Fruit fly (Drosophila melanogaster): ENCODE measurements around the gene CG8607.

The CG8607 gene

dm6 chr3L:7349311-7349710 lies 29.4 kb downstream of the CG8607 start:
- peak; percentile 45 for TF ChIP-seq noc (tag; optimal IDR thresholded peaks at IDR 0.05)

dm6 chr3L:7356386-7357117 lies 36.7 kb downstream of the CG8607 start, which contains the start of gene CTCF:
TSS of gene CTCF (minus strand) at chr3L:7356713.
- peak; percentile 10 for TF ChIP-seq noc (tag; optimal IDR thresholded peaks at IDR 0.05)

dm6 chr3L:7359827-7360323 lies 40.0 kb downstream of the CG8607 start, which contains the start of gene pst:
TSS of gene pst (minus strand) at chr3L:7360263.
- TF ChIP-seq noc (tag; optimal IDR thresholded peaks at IDR 0.05) = no peak

DNA sequence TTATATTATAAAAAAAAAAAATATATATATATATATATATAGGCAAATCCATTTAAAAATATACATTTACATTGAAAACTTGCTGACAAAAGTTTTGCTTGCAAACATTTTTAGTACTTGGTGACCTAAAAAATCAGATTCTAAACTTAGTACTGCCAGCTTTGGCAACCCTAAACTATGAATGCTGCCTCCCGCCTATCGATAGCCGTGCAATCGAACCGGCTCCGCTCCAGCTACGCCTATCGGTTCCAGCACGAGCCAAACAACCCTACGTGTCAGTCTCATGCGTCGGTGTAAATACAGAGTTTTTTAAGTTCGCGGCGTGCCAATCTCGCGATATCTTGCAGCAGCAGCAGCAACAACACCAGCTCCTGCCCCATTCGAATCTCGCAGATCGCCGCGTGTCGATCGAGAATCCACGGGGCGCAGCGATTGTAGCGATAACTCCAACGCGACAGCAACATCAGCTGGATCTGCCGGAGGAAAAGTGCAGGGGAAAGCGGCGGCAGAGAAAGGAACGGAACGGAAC lies 40.5 kb downstream of the CG8607 start, which contains the start of gene Sec63:
Gene Sec63 (plus strand): TSS at position 238 of the 529 bp plus-strand sequence.
- no peak for TF ChIP-seq noc (tag; optimal IDR thresholded peaks at IDR 0.05)

DNA sequence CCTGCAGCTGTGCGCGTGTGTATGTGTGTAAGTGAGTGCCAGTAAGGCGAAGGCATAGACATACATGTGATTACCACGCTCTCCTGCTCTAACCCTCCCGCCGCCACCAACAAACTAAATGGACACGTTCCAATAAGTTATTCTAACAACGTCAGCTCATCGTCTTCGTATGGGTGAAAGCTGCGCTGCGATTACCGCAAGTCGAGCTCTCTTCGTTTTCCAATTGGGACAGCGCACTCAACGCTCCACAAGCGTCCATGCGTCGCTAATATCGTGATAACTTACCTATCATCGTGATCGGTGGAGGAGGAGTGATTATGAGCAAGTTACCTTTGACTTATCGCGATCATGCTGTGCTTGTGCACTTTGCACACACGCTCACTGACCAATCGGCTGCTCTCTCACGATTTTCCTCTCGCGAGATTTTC lies 41.2 kb downstream of the CG8607 start:
- peak; percentile 6 for TF ChIP-seq noc (tag; optimal IDR thresholded peaks at IDR 0.05)

DNA sequence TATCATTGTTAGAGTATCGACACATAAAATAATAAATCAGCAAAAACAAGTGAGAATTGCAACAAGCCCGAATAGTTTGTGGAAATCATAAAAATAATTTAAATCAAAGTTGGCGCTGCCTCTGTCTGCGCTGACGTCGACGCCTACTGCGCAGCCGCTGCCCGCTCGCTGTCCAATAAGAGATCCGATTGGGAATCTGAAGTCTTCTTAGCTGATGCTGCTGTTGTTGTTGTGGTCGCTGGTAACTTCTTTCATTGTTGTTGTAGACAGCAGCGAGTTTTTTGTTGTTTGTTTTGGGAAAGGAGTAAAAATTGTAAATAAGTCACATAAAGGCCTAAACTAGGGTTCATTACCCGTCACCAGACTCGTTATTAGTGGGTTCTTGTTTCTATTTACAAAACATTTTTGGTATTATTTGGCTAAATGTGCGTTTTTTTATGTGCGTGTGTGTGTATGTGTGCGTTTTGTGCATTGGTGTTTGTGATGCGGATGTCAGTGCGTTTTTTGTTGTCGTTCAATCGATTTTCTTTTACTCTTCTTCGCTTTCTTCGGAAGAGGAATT lies 44.9 kb downstream of the CG8607 start:
- TF ChIP-seq noc (tag; optimal IDR thresholded peaks at IDR 0.05) = no peak

DNA sequence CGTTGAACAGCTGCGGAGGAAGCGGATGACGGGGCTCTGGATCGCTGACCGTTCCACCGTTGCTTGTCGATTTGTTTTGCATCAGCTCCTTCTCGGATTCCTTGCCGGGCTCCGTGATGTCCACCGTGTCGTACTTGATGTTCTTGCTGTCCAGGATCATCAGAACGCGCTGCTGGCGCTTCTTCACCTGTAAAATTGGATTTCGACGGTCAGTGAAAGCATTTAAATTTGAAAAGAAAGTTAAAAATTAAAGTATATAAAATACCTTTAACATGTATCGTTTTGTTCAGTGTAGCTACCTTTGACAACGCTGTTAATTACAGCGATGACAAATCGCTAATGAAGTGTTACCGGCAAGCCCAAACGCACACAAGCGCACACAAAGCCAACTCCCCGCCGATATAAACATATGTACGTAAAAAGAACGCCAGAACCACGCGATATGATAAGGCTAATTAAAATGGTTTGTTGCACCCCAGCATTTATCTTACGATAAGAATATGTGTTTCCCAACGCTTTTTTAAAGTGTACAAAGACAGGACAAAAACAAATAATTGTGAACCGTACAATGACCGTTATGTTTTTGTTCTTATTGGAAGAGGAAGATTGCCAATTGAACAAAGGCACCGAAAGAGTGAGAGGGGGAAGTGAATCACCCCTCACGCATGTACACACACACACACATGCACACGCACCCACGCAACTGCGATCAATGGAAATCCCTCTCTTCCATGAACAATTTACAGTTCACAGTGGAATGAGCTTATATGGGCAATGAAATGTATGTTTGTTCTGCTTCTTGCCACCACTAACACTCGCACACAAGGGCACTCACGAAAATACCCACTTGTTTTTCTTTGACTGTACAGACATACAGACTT lies 48.2 kb downstream of the CG8607 start:
- no peak for TF ChIP-seq noc (tag; optimal IDR thresholded peaks at IDR 0.05)

- no peak for TF ChIP-seq noc (tag; optimal IDR thresholded peaks at IDR 0.05)
These were observed 49.1 kb downstream of the CG8607 start, which contains the start of gene Sh3beta for dm6 chr3L:7368934-7369333. TSS of gene Sh3beta (minus strand) at chr3L:7369260.

DNA sequence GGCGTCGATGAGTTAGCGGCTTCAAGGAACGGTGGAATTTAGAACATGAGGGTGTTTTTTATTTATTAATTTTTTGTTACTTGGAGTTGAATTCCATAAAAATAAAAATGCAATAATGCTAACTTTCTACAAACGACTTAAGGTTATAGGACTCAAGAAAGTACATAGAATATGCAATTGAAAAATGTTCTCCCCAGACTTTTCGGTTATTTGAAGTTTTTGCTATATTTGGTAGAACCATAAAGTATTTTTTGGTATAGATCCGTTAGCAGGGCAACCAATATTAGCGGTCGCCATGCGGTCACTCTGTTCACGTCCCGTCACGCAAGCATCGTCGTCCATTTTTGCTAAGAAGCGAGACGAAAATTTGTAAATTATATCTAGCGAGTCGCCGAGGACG lies 49.7 kb downstream of the CG8607 start, which contains the start of gene akirin:
Gene akirin (plus strand): TSS at position 301 of the 400 bp plus-strand sequence.
- no peak for TF ChIP-seq noc (tag; optimal IDR thresholded peaks at IDR 0.05)

DNA sequence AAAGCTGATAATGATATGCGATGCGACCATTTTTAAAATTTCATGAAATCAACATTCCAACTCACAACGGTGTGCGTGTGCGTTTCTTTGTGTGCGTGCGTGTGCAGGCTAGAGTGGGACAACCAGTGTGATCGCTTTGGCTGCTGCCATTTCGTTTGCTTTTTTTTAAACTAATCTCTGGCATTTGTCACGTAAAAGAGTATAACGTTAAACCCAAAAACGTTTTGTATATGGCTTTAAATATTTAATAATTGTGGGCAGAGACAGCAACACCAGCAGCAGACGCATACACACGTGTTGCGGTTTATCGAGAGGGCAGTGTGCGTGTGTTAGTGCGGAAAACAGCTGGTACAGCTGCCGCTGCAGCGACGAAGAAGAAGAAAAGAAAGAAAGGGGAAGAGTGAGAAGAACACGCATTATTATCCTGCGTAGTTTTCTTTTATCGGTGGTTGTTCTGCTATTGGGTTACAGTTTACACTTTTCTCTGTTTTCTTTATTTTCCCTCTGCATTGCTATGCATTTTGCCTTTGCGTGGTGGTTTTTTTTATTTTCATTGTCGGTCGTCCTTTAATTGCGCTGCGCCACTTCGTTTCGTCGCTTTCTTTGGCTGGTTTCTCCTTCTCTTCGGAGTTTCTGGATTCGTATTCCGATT lies 50.5 kb downstream of the CG8607 start:
- peak; percentile 11 for TF ChIP-seq noc (tag; optimal IDR thresholded peaks at IDR 0.05)
